1 fruit fly cellular context compared by ENCODE assay signal in the genomic region with DNA sequence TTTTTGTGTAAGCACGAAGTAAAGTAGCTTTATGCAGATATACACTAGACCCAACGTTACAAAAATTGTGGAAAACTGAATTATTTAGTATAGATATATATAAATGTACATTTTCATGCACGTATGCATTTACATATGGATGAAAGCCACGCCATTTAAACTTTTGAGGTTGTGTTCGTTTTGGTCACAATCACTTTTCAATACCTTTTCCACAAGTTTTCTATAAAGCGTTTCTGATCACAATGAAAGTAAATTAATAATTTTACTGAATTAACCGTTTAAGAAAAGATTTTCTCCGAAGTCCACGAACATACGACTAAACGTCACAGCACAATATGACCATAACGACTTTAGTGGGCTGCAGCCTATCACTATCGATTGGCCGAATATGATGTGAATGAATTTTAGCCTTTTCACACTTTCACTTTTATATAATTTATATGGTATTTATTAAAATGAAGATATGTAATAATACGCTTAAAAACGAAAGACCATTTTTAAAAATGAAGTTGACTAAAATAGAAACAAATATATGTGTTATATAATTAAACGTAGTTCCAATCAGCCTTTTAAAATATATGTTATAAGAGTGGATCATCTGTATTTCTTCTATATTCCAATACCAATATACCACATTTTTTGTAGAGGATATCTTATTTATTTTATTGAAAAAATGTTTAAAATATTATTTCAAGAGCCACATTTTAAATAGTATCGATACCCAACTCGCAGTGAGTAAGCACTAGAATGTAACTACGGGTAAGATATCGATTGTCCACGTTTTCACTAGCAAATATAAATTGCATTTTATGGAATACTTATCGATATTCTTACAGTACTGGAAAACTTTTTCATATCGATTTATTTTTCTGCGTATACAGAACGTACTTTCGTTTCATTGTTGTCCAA.
TF ChIP-seq lines count a peak whose summit lies in the region.

A gene (minus strand): TSS at position 357 of the 909 bp plus-strand sequence.
A gene (minus strand): TSS at position 357 of the 909 bp plus-strand sequence.
A gene (plus strand): TSS at position 851 of the 909 bp plus-strand sequence.

TF ChIP-seq in whole organism, embryonic, 481 proteins besides CTCF, POLR2A, EP300 and RAD21 (continued from another document and continues in another):
- TF ChIP-seq NK7.1 (GFP tag; optimal IDR thresholded peaks at IDR 0.05; lab: Kevin White, UChicago) (no peak), CG10321 (GFP tag; IDR thresholded peaks at IDR 0.05; lab: Robert Waterston, UW) (no peak), HLH3B (GFP tag; IDR thresholded peaks at IDR 0.05; lab: Robert Waterston, UW) (no peak), CG1832 (GFP tag; optimal IDR thresholded peaks at IDR 0.05; lab: Kevin White, UChicago) (no peak), dpn (GFP tag; optimal IDR thresholded peaks at IDR 0.05; lab: Kevin White, UChicago) (no peak), Meics (GFP tag; optimal IDR thresholded peaks at IDR 0.05; lab: Kevin White, UChicago) (no peak), Asciz (GFP tag; optimal IDR thresholded peaks at IDR 0.05; lab: Kevin White, UChicago) (no peak), Ada2b (GFP tag; IDR thresholded peaks at IDR 0.05; lab: Robert Waterston, UW) (no peak), Mrtf (GFP tag; IDR thresholded peaks at IDR 0.05; lab: Robert Waterston, UW) (no peak), ara (GFP tag; IDR thresholded peaks at IDR 0.05; lab: Robert Waterston, UW) (no peak), CG7271 (tag; optimal IDR thresholded peaks at IDR 0.05; lab: Kevin White, UChicago) (no peak), CG34376 (GFP tag; optimal IDR thresholded peaks at IDR 0.05; lab: Kevin White, UChicago) (no peak), Dll (GFP tag; IDR thresholded peaks at IDR 0.05; lab: Robert Waterston, UW; ENCODE audit: partially characterized antibody) (peak; percentile 69), CG8281 (tag; optimal IDR thresholded peaks at IDR 0.05; lab: Kevin White, UChicago) (no peak), CG9817 (tag; optimal IDR thresholded peaks at IDR 0.05; lab: Kevin White, UChicago) (no peak), row (GFP tag; IDR thresholded peaks at IDR 0.05; lab: Robert Waterston, UW) (peak; percentile 47), D (optimal IDR thresholded peaks at IDR 0.05; lab: Kevin White, UChicago) (no peak), D (GFP tag; optimal IDR thresholded peaks at IDR 0.05; lab: Kevin White, UChicago) (no peak), CG12071 (GFP tag; optimal IDR thresholded peaks at IDR 0.05; lab: Kevin White, UChicago) (no peak), gfzf (GFP tag; optimal IDR thresholded peaks at IDR 0.05; lab: Kevin White, UChicago) (peak; percentile 42), maf-S (GFP tag; optimal IDR thresholded peaks at IDR 0.05; lab: Kevin White, UChicago) (no peak), CG31224 (GFP tag; IDR thresholded peaks at IDR 0.05; lab: Robert Waterston, UW) (no peak), ranshi (GFP tag; IDR thresholded peaks at IDR 0.05; lab: Robert Waterston, UW) (no peak), tll (GFP tag; optimal IDR thresholded peaks at IDR 0.05; lab: Kevin White, UChicago) (no peak), sug (tag; optimal IDR thresholded peaks at IDR 0.05; lab: Kevin White, UChicago) (no peak), dimm (GFP tag; IDR thresholded peaks at IDR 0.05; lab: Robert Waterston, UW) (no peak), CG1529 (GFP tag; optimal IDR thresholded peaks at IDR 0.05; lab: Kevin White, UChicago) (no peak), CG4424 (GFP tag; optimal IDR thresholded peaks at IDR 0.05; lab: Kevin White, UChicago) (no peak), mam (GFP tag; optimal IDR thresholded peaks at IDR 0.05; lab: Kevin White, UChicago) (no peak), Pdp1 (GFP tag; optimal IDR thresholded peaks at IDR 0.05; lab: Kevin White, UChicago) (peak in 1 of 2 experiments; percentile 14), fu2 (GFP tag; optimal IDR thresholded peaks at IDR 0.05; lab: Kevin White, UChicago) (no peak), Fer3 (tag; optimal IDR thresholded peaks at IDR 0.05; lab: Kevin White, UChicago) (no peak), Ets65A (GFP tag; lab: Kevin White, UChicago) (no peak), pum (GFP tag; optimal IDR thresholded peaks at IDR 0.05; lab: Kevin White, UChicago) (no peak), CG12104 (GFP tag; optimal IDR thresholded peaks at IDR 0.05; lab: Kevin White, UChicago) (no peak), Sin3A (optimal IDR thresholded peaks at IDR 0.05; lab: Kevin White, UChicago) (no peak), z (GFP tag; IDR thresholded peaks at IDR 0.05; lab: Robert Waterston, UW) (no peak), Lim3 (GFP tag; IDR thresholded peaks at IDR 0.05; lab: Robert Waterston, UW) (no peak), Dp (GFP tag; optimal IDR thresholded peaks at IDR 0.05; lab: Kevin White, UChicago) (peak; percentile 17), mld (GFP tag; IDR thresholded peaks at IDR 0.05; lab: Robert Waterston, UW; ENCODE audit: partially characterized antibody) (peak; percentile 58; the same call in 1 of the 3 replicates), sd (tag; optimal IDR thresholded peaks at IDR 0.05; lab: Kevin White, UChicago) (no peak), btn (GFP tag; optimal IDR thresholded peaks at IDR 0.05; lab: Kevin White, UChicago) (no peak), BEAF-32 (GFP tag; optimal IDR thresholded peaks at IDR 0.05; lab: Kevin White, UChicago) (peak; percentile 82), ap (GFP tag; IDR thresholded peaks at IDR 0.05; lab: Robert Waterston, UW) (no peak), CG11695 (GFP tag; IDR thresholded peaks at IDR 0.05; lab: Robert Waterston, UW) (no peak), pzg (GFP tag; optimal IDR thresholded peaks at IDR 0.05; lab: Kevin White, UChicago) (peak; percentile 31), Jarid2 (GFP tag; optimal IDR thresholded peaks at IDR 0.05; lab: Kevin White, UChicago) (no peak), dan (GFP tag; IDR thresholded peaks at IDR 0.05; lab: Robert Waterston, UW) (no peak), Dref (GFP tag; IDR thresholded peaks at IDR 0.05; lab: Robert Waterston, UW) (peak; percentile 82), CG9797 (GFP tag; optimal IDR thresholded peaks at IDR 0.05; lab: Kevin White, UChicago) (peak; percentile 45), CG32532 (GFP tag; IDR thresholded peaks at IDR 0.05; lab: Robert Waterston, UW) (no peak), E2f1 (GFP tag; IDR thresholded peaks at IDR 0.05; lab: Robert Waterston, UW) (no peak), dmrt99B (tag; optimal IDR thresholded peaks at IDR 0.05; lab: Kevin White, UChicago) (no peak), CG9437 (GFP tag; optimal IDR thresholded peaks at IDR 0.05; lab: Kevin White, UChicago) (peak; percentile 42), CG7963 (GFP tag; IDR thresholded peaks at IDR 0.05; lab: Robert Waterston, UW; ENCODE audit: partially characterized antibody) (peak; percentile 83), tap (tag; optimal IDR thresholded peaks at IDR 0.05; lab: Kevin White, UChicago) (no peak), CG18476 (GFP tag; optimal IDR thresholded peaks at IDR 0.05; lab: Kevin White, UChicago) (no peak), sisA (GFP tag; IDR thresholded peaks at IDR 0.05; lab: Robert Waterston, UW) (no peak), CG4328 (GFP tag; optimal IDR thresholded peaks at IDR 0.05; lab: Kevin White, UChicago) (no peak), HLH4C (GFP tag; IDR thresholded peaks at IDR 0.05; lab: Robert Waterston, UW; ENCODE audit: partially characterized antibody) (peak; percentile 86), phol (tag; optimal IDR thresholded peaks at IDR 0.05; lab: Kevin White, UChicago) (peak; percentile 23), Ets97D (GFP tag; optimal IDR thresholded peaks at IDR 0.05; lab: Kevin White, UChicago) (no peak), CG17328 (GFP tag; IDR thresholded peaks at IDR 0.05; lab: Robert Waterston, UW) (no peak), lab (GFP tag; optimal IDR thresholded peaks at IDR 0.05; lab: Kevin White, UChicago) (no peak), Atf-2 (GFP tag; optimal IDR thresholded peaks at IDR 0.05; lab: Kevin White, UChicago) (no peak), cato (GFP tag; optimal IDR thresholded peaks at IDR 0.05; lab: Kevin White, UChicago; ENCODE audit: borderline replicate concordance) (no peak), B-H1 (GFP tag; IDR thresholded peaks at IDR 0.05; lab: Robert Waterston, UW) (no peak), NC2α (GFP tag; optimal IDR thresholded peaks at IDR 0.05; lab: Kevin White, UChicago) (no peak), CG12769 (tag; optimal IDR thresholded peaks at IDR 0.05; lab: Kevin White, UChicago) (no peak), ftz-f1 (GFP tag; optimal IDR thresholded peaks at IDR 0.05; lab: Kevin White, UChicago) (no peak), Rx (GFP tag; IDR thresholded peaks at IDR 0.05; lab: Robert Waterston, UW) (no peak), Six4 (GFP tag; optimal IDR thresholded peaks at IDR 0.05; lab: Kevin White, UChicago) (no peak), CG2875 (GFP tag; optimal IDR thresholded peaks at IDR 0.05; lab: Kevin White, UChicago) (no peak), CG7357 (GFP tag; IDR thresholded peaks at IDR 0.05; lab: Robert Waterston, UW) (peak; percentile 85), da (GFP tag; optimal IDR thresholded peaks at IDR 0.05; lab: Kevin White, UChicago) (no peak), Mes4 (GFP tag; optimal IDR thresholded peaks at IDR 0.05; lab: Kevin White, UChicago) (no peak), CG1024 (GFP tag; IDR thresholded peaks at IDR 0.05; lab: Robert Waterston, UW) (peak; percentile 28; the same call in 1 of the 2 replicates), inv (GFP tag; IDR thresholded peaks at IDR 0.05; lab: Robert Waterston, UW; ENCODE audit: partially characterized antibody) (peak; percentile 64; the same call in 1 of the 2 replicates), CG1602 (GFP tag; optimal IDR thresholded peaks at IDR 0.05; lab: Kevin White, UChicago) (peak; percentile 9), Eip74EF (GFP tag; optimal IDR thresholded peaks at IDR 0.05; lab: Kevin White, UChicago) (no peak), CG7839 (tag; optimal IDR thresholded peaks at IDR 0.05; lab: Kevin White, UChicago) (no peak), CG12744 (GFP tag; optimal IDR thresholded peaks at IDR 0.05; lab: Kevin White, UChicago) (no peak), her (GFP tag; optimal IDR thresholded peaks at IDR 0.05; lab: Kevin White, UChicago) (no peak), nerfin-1 (tag; optimal IDR thresholded peaks at IDR 0.05; lab: Kevin White, UChicago) (no peak), CG33557 (GFP tag; optimal IDR thresholded peaks at IDR 0.05; lab: Kevin White, UChicago) (no peak), CG12236 (GFP tag; optimal IDR thresholded peaks at IDR 0.05; lab: Kevin White, UChicago) (no peak), CG12391 (tag; optimal IDR thresholded peaks at IDR 0.05; lab: Kevin White, UChicago) (peak; percentile 53), CG4854 (GFP tag; optimal IDR thresholded peaks at IDR 0.05; lab: Kevin White, UChicago) (no peak), CG4707 (GFP tag; optimal IDR thresholded peaks at IDR 0.05; lab: Kevin White, UChicago) (no peak), CG9727 (GFP tag; optimal IDR thresholded peaks at IDR 0.05; lab: Kevin White, UChicago) (peak; percentile 20), Aef1 (GFP tag; IDR thresholded peaks at IDR 0.05; lab: Robert Waterston, UW) (no peak), knrl (GFP tag; IDR thresholded peaks at IDR 0.05; lab: Robert Waterston, UW; ENCODE audit: partially characterized antibody) (peak; percentile 69; the same call in 2 of the 3 replicates), CG42726 (GFP tag; IDR thresholded peaks at IDR 0.05; lab: Robert Waterston, UW; ENCODE audit: partially characterized antibody) (peak; percentile 39; the same call in 1 of the 2 replicates), lilli (GFP tag; optimal IDR thresholded peaks at IDR 0.05; lab: Kevin White, UChicago) (no peak), CG17568 (GFP tag; optimal IDR thresholded peaks at IDR 0.05; lab: Kevin White, UChicago) (no peak), shn (GFP tag; optimal IDR thresholded peaks at IDR 0.05; lab: Kevin White, UChicago) (no peak), CG15601 (tag; optimal IDR thresholded peaks at IDR 0.05; lab: Kevin White, UChicago) (no peak), sna (GFP tag; IDR thresholded peaks at IDR 0.05; lab: Robert Waterston, UW; ENCODE audit: partially characterized antibody) (0 out of 2 replicates have a peak, but pooled peaks have one; percentile 23), crp (GFP tag; optimal IDR thresholded peaks at IDR 0.05; lab: Kevin White, UChicago) (no peak), trem (tag; optimal IDR thresholded peaks at IDR 0.05; lab: Kevin White, UChicago) (no peak), ato (GFP tag; IDR thresholded peaks at IDR 0.05; lab: Robert Waterston, UW; ENCODE audit: partially characterized antibody) (peak; percentile 63), Nf-YB (GFP tag; optimal IDR thresholded peaks at IDR 0.05; lab: Kevin White, UChicago) (no peak), CG3163 (GFP tag; optimal IDR thresholded peaks at IDR 0.05; lab: Kevin White, UChicago) (no peak), Atf6 (GFP tag; IDR thresholded peaks at IDR 0.05; lab: Robert Waterston, UW) (no peak), CG7987 (GFP tag; optimal IDR thresholded peaks at IDR 0.05; lab: Kevin White, UChicago) (no peak), Sox100B (GFP tag; optimal IDR thresholded peaks at IDR 0.05; lab: Kevin White, UChicago) (no peak), Taf1 (GFP tag; IDR thresholded peaks at IDR 0.05; lab: Robert Waterston, UW) (no peak), tup (GFP tag; optimal IDR thresholded peaks at IDR 0.05; lab: Kevin White, UChicago) (no peak), CG14667 (GFP tag; IDR thresholded peaks at IDR 0.05; lab: Robert Waterston, UW) (no peak), D19A (tag; optimal IDR thresholded peaks at IDR 0.05; lab: Kevin White, UChicago) (peak; percentile 8), CG2199 (GFP tag; IDR thresholded peaks at IDR 0.05; lab: Robert Waterston, UW) (no peak), bbx (GFP tag; IDR thresholded peaks at IDR 0.05; lab: Robert Waterston, UW; ENCODE audit: partially characterized antibody) (peak; percentile 86), CG8924 (tag; optimal IDR thresholded peaks at IDR 0.05; lab: Kevin White, UChicago) (peak; percentile 14), stwl (tag; optimal IDR thresholded peaks at IDR 0.05; lab: Kevin White, UChicago) (peak; percentile 13), CG6791 (GFP tag; IDR thresholded peaks at IDR 0.05; lab: Robert Waterston, UW; ENCODE audit: partially characterized antibody) (peak; percentile 88), CG12219 (GFP tag; optimal IDR thresholded peaks at IDR 0.05; lab: Kevin White, UChicago) (no peak), sc (optimal IDR thresholded peaks at IDR 0.05; lab: Kevin White, UChicago) (no peak), sc (GFP tag; optimal IDR thresholded peaks at IDR 0.05; lab: Kevin White, UChicago) (no peak), Doc2 (GFP tag; IDR thresholded peaks at IDR 0.05; lab: Robert Waterston, UW) (no peak), CG7556 (GFP tag; optimal IDR thresholded peaks at IDR 0.05; lab: Kevin White, UChicago) (peak; percentile 11), dati (GFP tag; IDR thresholded peaks at IDR 0.05; lab: Robert Waterston, UW) (no peak), gsb-n (tag; optimal IDR thresholded peaks at IDR 0.05; lab: Kevin White, UChicago) (no peak), gro (GFP tag; optimal IDR thresholded peaks at IDR 0.05; lab: Kevin White, UChicago) (no peak)
